Fruit fly (Drosophila melanogaster): ENCODE measurements around the gene CG4408.
A peak's percentile ranks its signal among the peaks of the same experiment; 100 is the strongest.

Gene CG4408

dm6 chr3R:23356920-23357386 is 6.4 kb downstream of the CG4408 start (continued):
- TF ChIP-seq CG10274 (GFP tag; optimal IDR thresholded peaks at IDR 0.05) (no peak), Nf-YA (GFP tag; IDR thresholded peaks at IDR 0.05) (peak; percentile 68), Max (GFP tag; optimal IDR thresholded peaks at IDR 0.05) (peak; percentile 46), Hr39 (optimal IDR thresholded peaks at IDR 0.05) (no peak), sens-2 (GFP tag; IDR thresholded peaks at IDR 0.05) (no peak), Scr (GFP tag; IDR thresholded peaks at IDR 0.05; ENCODE audit: partially characterized antibody) (no peak), stwl (tag; optimal IDR thresholded peaks at IDR 0.05) (no peak), Mrtf (GFP tag; IDR thresholded peaks at IDR 0.05) (peak; percentile 47; the same call in 1 of the 3 replicates), CG10543 (GFP tag; optimal IDR thresholded peaks at IDR 0.05) (peak; percentile 50), CG34224 (GFP tag; IDR thresholded peaks at IDR 0.05; ENCODE audit: partially characterized antibody) (no peak), amos (GFP tag; IDR thresholded peaks at IDR 0.05; ENCODE audit: partially characterized antibody) (no peak), cas (GFP tag; IDR thresholded peaks at IDR 0.05) (peak; percentile 46; the same call in 1 of the 2 replicates), CG7556 (GFP tag; optimal IDR thresholded peaks at IDR 0.05) (peak; percentile 90), sr (GFP tag; IDR thresholded peaks at IDR 0.05) (no peak), Lpt (GFP tag; optimal IDR thresholded peaks at IDR 0.05) (no peak), B-H2 (GFP tag; optimal IDR thresholded peaks at IDR 0.05) (peak; percentile 72), Ptx1 (GFP tag; IDR thresholded peaks at IDR 0.05) (peak; percentile 89), Kr (GFP tag; optimal IDR thresholded peaks at IDR 0.05) (no peak), B-H1 (GFP tag; IDR thresholded peaks at IDR 0.05) (peak; percentile 73), CG17802 (tag; optimal IDR thresholded peaks at IDR 0.05) (peak; percentile 4), Med (GFP tag) (peak; percentile 73), CG6683 (GFP tag; optimal IDR thresholded peaks at IDR 0.05) (no peak), Adf1 (GFP tag; IDR thresholded peaks at IDR 0.05) (peak; percentile 26), CG4617 (GFP tag; optimal IDR thresholded peaks at IDR 0.05; ENCODE audit: borderline replicate concordance) (peak; percentile 39), CG15479 (GFP tag; optimal IDR thresholded peaks at IDR 0.05) (no peak), CG14014 (GFP tag; IDR thresholded peaks at IDR 0.05) (peak; percentile 74), HmgD (GFP tag; optimal IDR thresholded peaks at IDR 0.05) (no peak), sisA (GFP tag; IDR thresholded peaks at IDR 0.05) (peak; percentile 43; the same call in 1 of the 2 replicates), nerfin-2 (GFP tag; IDR thresholded peaks at IDR 0.05; ENCODE audit: partially characterized antibody) (no peak), eyg (GFP tag; optimal IDR thresholded peaks at IDR 0.05) (no peak), CG5245 (GFP tag; optimal IDR thresholded peaks at IDR 0.05) (peak; percentile 36), CG31441 (GFP tag; IDR thresholded peaks at IDR 0.05) (peak; percentile 88), CG16813 (GFP tag; IDR thresholded peaks at IDR 0.05; ENCODE audit: partially characterized antibody) (no peak), NfI (GFP tag; optimal IDR thresholded peaks at IDR 0.05) (peak; percentile 85), CG17328 (GFP tag; IDR thresholded peaks at IDR 0.05) (peak; percentile 74; the same call in 1 of the 2 replicates), stc (GFP tag; IDR thresholded peaks at IDR 0.05) (peak; percentile 81), pho (GFP tag; optimal IDR thresholded peaks at IDR 0.05) (no peak), gsb-n (tag; optimal IDR thresholded peaks at IDR 0.05) (peak; percentile 81), CG3726 (GFP tag; IDR thresholded peaks at IDR 0.05) (peak; percentile 78), pfk (GFP tag; optimal IDR thresholded peaks at IDR 0.05) (no peak), CG5953 (GFP tag; IDR thresholded peaks at IDR 0.05) (no peak; the same call in 1 of the 2 replicates), corto (GFP tag; optimal IDR thresholded peaks at IDR 0.05) (no peak), CG9932 (GFP tag; IDR thresholded peaks at IDR 0.05) (peak; percentile 66), CG13424 (tag; optimal IDR thresholded peaks at IDR 0.05) (peak; percentile 96), CG8388 (GFP tag; optimal IDR thresholded peaks at IDR 0.05) (peak; percentile 83), CG17829 (tag; optimal IDR thresholded peaks at IDR 0.05) (peak; percentile 88), prd (optimal IDR thresholded peaks at IDR 0.05) (no peak), prd (GFP tag; IDR thresholded peaks at IDR 0.05) (peak; percentile 75), CG18764 (GFP tag; optimal IDR thresholded peaks at IDR 0.05) (peak; percentile 52), insv (GFP tag; optimal IDR thresholded peaks at IDR 0.05) (peak in 1 of 2 experiments; percentile 46), bigmax (GFP tag; optimal IDR thresholded peaks at IDR 0.05) (no peak)

All from whole organism, embryonic.